Worm (Caenorhabditis elegans): ENCODE data around the gene Y1A5A.1.

DNA sequence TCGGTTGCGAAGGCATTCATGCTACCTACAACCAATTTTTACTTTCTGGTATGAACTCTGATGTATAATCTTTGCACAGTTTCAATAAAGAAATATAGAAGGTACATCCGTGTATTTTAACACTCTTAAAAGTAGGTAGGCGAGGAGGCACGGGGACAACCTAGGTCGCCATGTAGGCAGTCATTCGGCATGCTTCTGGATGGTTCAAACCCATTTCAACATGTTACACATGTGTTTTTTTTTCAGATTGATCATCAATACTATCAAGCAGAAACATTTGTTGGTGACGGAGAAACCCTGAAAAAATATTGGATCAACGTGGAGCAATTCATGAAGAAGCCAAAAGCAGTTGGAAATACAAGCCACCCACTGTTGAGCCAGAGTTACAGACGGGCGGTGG is 20.6 kb upstream of the Y1A5A.1 start:
- TF ChIP-seq C08G9.2 (tag; optimal IDR thresholded peaks at IDR 0.05) = no peak
- no peak for TF ChIP-seq hlh-6 (tag; optimal IDR thresholded peaks at IDR 0.05)
- no peak for TF ChIP-seq lin-11 (tag; optimal IDR thresholded peaks at IDR 0.05)
- TF ChIP-seq nhr-232 (tag; optimal IDR thresholded peaks at IDR 0.05) = no peak
- TF ChIP-seq sox-2 (GFP tag; IDR thresholded peaks at IDR 0.05) = no peak
- TF ChIP-seq pax-1 (tag; optimal IDR thresholded peaks at IDR 0.05) = no peak
- TF ChIP-seq unc-42 (tag; optimal IDR thresholded peaks at IDR 0.05) = no peak
- TF ChIP-seq hlh-30 (tag; optimal IDR thresholded peaks at IDR 0.05; ENCODE audit: insufficient read depth) = no peak
- no peak for TF ChIP-seq fkh-10 (GFP tag; optimal IDR thresholded peaks at IDR 0.05)
- no peak for TF ChIP-seq nfya-1 (tag; optimal IDR thresholded peaks at IDR 0.05)
- TF ChIP-seq odd-2 (tag; optimal IDR thresholded peaks at IDR 0.05) = no peak
